Fruit fly (Drosophila melanogaster) S2 (cell line): Measurements from ENCODE around the gene CG10969.

Source experiments
- CG8478 ChIP-seq: fragments of >200 bp; optimal IDR thresholded peaks from 2 replicates; lab custom pipeline; 2018
- CTCF ChIP-seq, 2 experiments: fragments of >200 bp; optimal IDR thresholded peaks; 2 replicates each; lab custom pipeline; 2018

DNA sequence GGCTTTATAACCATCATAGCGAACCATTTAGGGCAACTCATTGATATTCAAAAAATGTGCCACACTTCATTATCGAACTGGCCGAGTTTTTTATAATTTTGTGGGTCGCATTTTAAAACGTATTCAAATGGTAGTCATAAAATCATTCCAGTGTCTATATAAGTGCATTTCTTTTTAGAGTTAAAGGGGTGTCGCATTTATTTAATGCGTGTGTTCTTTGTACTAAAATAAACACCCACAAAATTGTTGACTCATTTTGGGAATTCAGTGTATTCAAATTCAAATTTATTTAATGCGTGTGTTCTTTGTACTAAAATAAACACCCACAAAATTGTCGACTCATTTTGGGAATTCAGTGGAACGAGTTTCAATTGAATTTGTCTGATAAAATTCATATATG, 49.5 kb upstream of the CG10969 start:
- TF ChIP-seq CTCF (optimal IDR thresholded peaks at IDR 0.05; lab: Kevin White, UChicago) = no peak
- TF ChIP-seq CG8478 (lab: Kevin White, UChicago) = no peak
